Worm (Caenorhabditis elegans): ENCODE data around the gene sbp-1.
A peak's percentile ranks its signal among the peaks of the same experiment; 100 is the strongest.

sbp-1 gene

DNA sequence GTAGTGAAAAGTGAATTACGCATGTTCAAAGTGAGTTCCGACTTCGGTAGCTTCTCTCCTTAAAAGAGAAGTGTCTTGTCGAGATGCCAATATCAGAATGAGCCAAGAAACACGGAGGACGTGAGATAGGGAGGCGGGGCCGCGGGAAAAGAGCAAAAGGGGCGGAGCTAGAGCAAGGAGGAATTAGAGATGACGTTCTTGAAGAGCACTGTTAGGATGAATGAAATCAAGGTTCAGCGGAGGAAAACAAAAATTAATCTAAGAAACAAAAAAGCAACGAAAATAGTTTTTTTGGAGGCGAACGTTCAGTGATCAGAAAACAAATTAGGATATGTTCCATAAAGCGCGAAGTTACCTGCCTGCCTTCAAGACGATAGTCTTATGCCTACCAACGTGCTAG lies 49.2 kb downstream of the sbp-1 start, which contains the start of gene nlp-21:
TSS of gene nlp-21 (minus strand) at position 101 of the 400 bp plus-strand sequence.
- no peak for TF ChIP-seq lin-13 (GFP tag; optimal IDR thresholded peaks at IDR 0.05)
- no peak for TF ChIP-seq xbp-1 (tag; optimal IDR thresholded peaks at IDR 0.05)
- no peak for TF ChIP-seq fkh-10 (GFP tag; optimal IDR thresholded peaks at IDR 0.05)
- no peak for TF ChIP-seq hlh-4 (tag; optimal IDR thresholded peaks at IDR 0.05)
- TF ChIP-seq fkh-8 (tag; optimal IDR thresholded peaks at IDR 0.05): no peak
- no peak for TF ChIP-seq C04F5.9 (tag; optimal IDR thresholded peaks at IDR 0.05)
- no peak for TF ChIP-seq zag-1 (tag; optimal IDR thresholded peaks at IDR 0.05)
- TF ChIP-seq aha-1 (tag; optimal IDR thresholded peaks at IDR 0.05): no peak
- TF ChIP-seq lin-15B (tag; optimal IDR thresholded peaks at IDR 0.05): no peak
- no peak for TF ChIP-seq aly-2 (tag; optimal IDR thresholded peaks at IDR 0.05)
- no peak for TF ChIP-seq lin-39 (tag; optimal IDR thresholded peaks at IDR 0.05)
- TF ChIP-seq ceh-8 (GFP tag; optimal IDR thresholded peaks at IDR 0.05): no peak
- TF ChIP-seq sox-4 (tag; optimal IDR thresholded peaks at IDR 0.05): no peak
- no peak for TF ChIP-seq ceh-63 (GFP tag; optimal IDR thresholded peaks at IDR 0.05)
- TF ChIP-seq nhr-19 (GFP tag; conservative IDR thresholded peaks at IDR 0.05): no peak
- no peak for TF ChIP-seq jun-1 (tag; optimal IDR thresholded peaks at IDR 0.05)
- no peak for TF ChIP-seq lin-35 (GFP tag; optimal IDR thresholded peaks at IDR 0.05)

DNA sequence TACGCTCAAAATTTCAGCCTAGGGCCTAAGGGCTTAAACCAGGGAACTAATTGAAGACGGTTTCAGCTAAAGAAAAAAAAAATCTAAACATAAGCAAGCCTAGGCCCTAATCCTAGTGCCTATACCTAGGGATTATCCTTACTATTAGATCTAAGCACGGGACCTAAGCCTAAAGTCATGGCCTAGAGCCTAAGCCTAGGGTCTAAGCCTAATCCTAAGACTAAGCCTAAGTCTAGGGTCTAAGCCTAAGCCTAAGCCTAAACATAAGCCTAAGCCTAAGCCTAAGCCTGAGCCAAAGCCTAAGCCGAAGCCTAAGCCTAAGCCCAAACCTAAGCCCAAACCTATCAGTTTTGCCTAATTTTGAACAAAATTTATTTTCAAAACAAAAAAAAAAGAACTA lies 49.6 kb downstream of the sbp-1 start:
- TF ChIP-seq zip-4 (GFP tag; optimal IDR thresholded peaks at IDR 0.05) (no peak), Y116A8C.19 (tag; optimal IDR thresholded peaks at IDR 0.05; ENCODE audit: borderline replicate concordance) (no peak), aly-2 (tag; optimal IDR thresholded peaks at IDR 0.05) (no peak), ama-1 (optimal IDR thresholded peaks at IDR 0.05) (no peak), nhr-85 (tag) (peak; percentile 37), fkh-4 (tag; optimal IDR thresholded peaks at IDR 0.05; ENCODE audit: borderline replicate concordance) (no peak)

DNA sequence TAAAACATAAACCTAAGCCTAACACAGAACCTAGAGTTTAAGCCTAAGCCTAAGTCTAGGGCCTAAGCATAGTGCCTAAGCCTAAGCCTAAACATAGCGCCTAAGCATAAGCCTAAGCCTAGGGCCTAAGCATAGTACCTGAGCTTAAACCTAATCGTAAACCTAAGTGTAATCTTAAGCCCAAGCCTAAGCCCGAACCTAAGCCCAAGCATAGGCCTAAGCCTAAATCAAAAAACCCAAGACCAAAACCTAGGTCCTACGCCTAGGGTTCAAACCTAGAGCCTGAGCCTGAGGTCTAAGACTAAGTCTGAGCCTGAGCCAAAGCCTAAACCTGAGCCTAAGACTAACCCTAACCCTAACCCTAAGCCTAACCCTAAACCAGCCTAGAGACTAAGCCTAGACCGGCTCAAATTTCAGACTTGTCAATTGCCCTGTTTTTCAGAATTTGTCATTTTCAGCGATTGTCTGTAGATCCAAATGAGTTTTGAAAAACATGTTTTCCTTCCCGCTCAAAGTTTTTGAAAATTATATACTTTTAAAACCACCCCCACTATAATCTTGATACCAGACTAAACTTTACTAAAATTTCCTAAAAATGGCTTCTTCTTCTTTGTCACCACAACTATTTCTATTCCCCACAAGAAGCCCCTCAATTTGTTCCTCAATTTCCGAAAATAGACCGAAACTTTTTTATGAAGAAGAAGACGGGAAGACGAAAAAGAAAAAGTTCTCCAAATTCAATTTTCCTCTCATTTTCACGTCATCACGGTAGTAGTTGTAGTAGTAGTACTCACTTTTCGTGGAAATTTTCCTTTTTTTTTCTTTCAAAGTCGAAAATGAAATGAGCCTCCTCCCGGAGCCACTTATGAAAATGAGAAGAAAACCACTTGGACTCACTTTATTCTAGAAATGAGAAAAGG lies 50.5 kb downstream of the sbp-1 start:
- no peak for TF ChIP-seq efl-1 (optimal IDR thresholded peaks at IDR 0.05)
- peak in 1 of 2 experiments; percentile 89 for TF ChIP-seq efl-1 (GFP tag; optimal IDR thresholded peaks at IDR 0.05 in 1 of 2)
- no peak for TF ChIP-seq mep-1 (tag; optimal IDR thresholded peaks at IDR 0.05)
- TF ChIP-seq fkh-10 (GFP tag; optimal IDR thresholded peaks at IDR 0.05): peak; percentile 71
- TF ChIP-seq tbx-2 (tag; optimal IDR thresholded peaks at IDR 0.05): peak; percentile 6
- TF ChIP-seq unc-86 (tag; optimal IDR thresholded peaks at IDR 0.05): no peak
- peak; percentile 12 for TF ChIP-seq nhr-85 (tag)

DNA sequence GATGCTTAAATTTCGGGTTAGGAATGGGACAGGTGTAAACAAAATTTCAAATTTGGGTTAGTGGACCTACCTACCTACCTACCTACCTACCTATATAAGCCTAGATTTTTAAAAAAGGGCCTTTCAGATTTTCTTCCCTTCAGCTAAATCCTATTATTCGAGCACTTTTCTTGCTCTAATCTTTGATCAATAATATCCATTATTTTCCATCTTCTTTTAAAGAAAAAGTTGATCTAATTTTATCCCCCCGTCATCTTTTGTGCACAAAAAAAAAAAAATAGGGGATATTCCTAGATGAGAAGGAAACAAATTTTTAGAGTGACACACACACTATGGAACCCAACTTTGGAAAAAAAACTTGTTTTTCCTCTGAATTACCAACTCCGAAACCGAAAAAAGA lies 51.5 kb downstream of the sbp-1 start:
- no peak for TF ChIP-seq pag-3 (tag; optimal IDR thresholded peaks at IDR 0.05; ENCODE audit: borderline replicate concordance, insufficient read depth)
- TF ChIP-seq jun-1 (tag; optimal IDR thresholded peaks at IDR 0.05): no peak
- TF ChIP-seq fkh-10 (GFP tag; optimal IDR thresholded peaks at IDR 0.05): peak; percentile 64
- no peak for TF ChIP-seq irx-1 (tag; optimal IDR thresholded peaks at IDR 0.05)
- TF ChIP-seq C34B4.2 (tag; optimal IDR thresholded peaks at IDR 0.05): no peak
- TF ChIP-seq elt-2 (tag; optimal IDR thresholded peaks at IDR 0.05): no peak
- no peak for TF ChIP-seq nhr-84 (tag; optimal IDR thresholded peaks at IDR 0.05)
- no peak for TF ChIP-seq snu-23 (GFP tag; optimal IDR thresholded peaks at IDR 0.05)
- TF ChIP-seq nhr-20 (tag; optimal IDR thresholded peaks at IDR 0.05): no peak

DNA sequence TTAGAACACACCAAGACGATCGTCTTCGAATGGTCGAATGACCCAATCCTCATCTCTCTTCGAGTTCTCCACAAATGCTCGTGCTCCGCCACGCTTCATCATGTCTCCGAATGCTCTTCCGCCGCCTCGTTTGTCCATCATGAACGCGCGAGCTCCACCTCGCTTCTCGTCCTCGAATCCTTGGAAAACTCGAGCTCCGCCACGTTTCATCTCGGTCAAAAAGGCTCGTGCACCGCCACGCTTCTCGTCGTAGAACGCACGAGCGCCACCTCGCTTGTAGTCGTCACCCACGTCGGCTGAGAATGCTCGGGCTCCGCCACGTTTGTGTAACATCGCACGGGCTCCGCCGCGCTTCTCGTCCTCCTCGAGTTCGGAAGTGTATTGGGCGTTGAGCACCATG lies 53.0 kb downstream of the sbp-1 start:
- TF ChIP-seq mef-2 (tag; optimal IDR thresholded peaks at IDR 0.05) (no peak), efl-1 (optimal IDR thresholded peaks at IDR 0.05) (no peak), efl-1 (GFP tag; optimal IDR thresholded peaks at IDR 0.05 in 1 of 2) (no peak), lsy-2 (tag; optimal IDR thresholded peaks at IDR 0.05) (no peak), tbx-2 (tag; optimal IDR thresholded peaks at IDR 0.05) (no peak)
